Worm (Caenorhabditis elegans): Measurements from ENCODE around the gene Y80D3A.8.

DNA sequence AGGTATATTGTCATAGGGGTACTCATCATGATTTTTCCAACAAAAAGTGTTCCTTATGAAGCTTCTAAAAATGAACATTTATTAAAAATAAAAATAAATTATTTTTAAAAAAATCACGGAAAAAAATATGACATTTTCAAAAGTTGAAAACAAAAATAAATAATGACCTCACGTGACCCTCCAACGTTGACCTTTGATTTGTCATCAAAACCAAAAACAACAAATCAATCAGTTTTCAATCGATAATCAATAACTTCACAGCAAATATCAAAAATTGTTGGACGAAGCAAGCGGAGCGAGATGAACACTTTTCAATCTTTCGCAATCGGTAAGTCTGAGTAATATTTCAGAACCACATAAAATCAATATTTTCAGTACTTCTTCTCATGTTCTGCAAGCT is at the start of gene Y80D3A.8:
- TF ChIP-seq nhr-11 (tag; optimal IDR thresholded peaks at IDR 0.05), result no peak
- TF ChIP-seq lsy-2 (tag; optimal IDR thresholded peaks at IDR 0.05), result no peak
- TF ChIP-seq unc-55 (GFP tag; optimal IDR thresholded peaks at IDR 0.05), result no peak
- no peak for TF ChIP-seq nhr-237 (tag; optimal IDR thresholded peaks at IDR 0.05)
- TF ChIP-seq elt-1 (tag; optimal IDR thresholded peaks at IDR 0.05), result no peak
- no peak for TF ChIP-seq ceh-82 (tag; optimal IDR thresholded peaks at IDR 0.05)
- TF ChIP-seq unc-39 (tag; optimal IDR thresholded peaks at IDR 0.05), result no peak

Measured in whole organism, L2 larva.